Worm (Caenorhabditis elegans) whole organism, young adult: ENCODE measurements around the gene C41C4.9.
A peak's percentile ranks its signal among the peaks of the same experiment; 100 is the strongest.

ENCODE experiments used
- B0035.1 ChIP-seq: sonication (generic microtip); optimal IDR thresholded peaks from 2 replicates; lab custom pipeline; 2016; ENCODE audit warnings: missing genetic modification characterization, mild to moderate bottlenecking, missing compliant biosample characterization, missing genotype, missing genetic modification reagents
- B0261.1 ChIP-seq: sonication (generic microtip); optimal IDR thresholded peaks from 2 replicates; lab custom pipeline; 2016; ENCODE audit warnings: mild to moderate bottlenecking, missing genetic modification characterization, moderate library complexity, missing compliant biosample characterization
- D2030.7 ChIP-seq: fragments of 200-800 bp; sonication (Bioruptor generic); IDR thresholded peaks from 2 replicates; pipeline ENCODE4 v1.3.6; 2022; ENCODE audit warnings: missing genetic modification reagents, missing genetic modification characterization, missing compliant biosample characterization
- F10E7.11 ChIP-seq: sonication (generic microtip); optimal IDR thresholded peaks from 2 replicates; lab custom pipeline; 2017; ENCODE audit warnings: mild to moderate bottlenecking, missing genetic modification characterization, moderate library complexity, missing compliant biosample characterization
- F22D6.2 ChIP-seq: sonication (generic microtip); optimal IDR thresholded peaks from 2 replicates; lab custom pipeline; 2016; ENCODE audit warnings: mild to moderate bottlenecking, missing genetic modification characterization, missing compliant biosample characterization
- F33H1.4 ChIP-seq: fragments of 200-800 bp; sonication (Bioruptor generic); IDR thresholded peaks from 2 replicates; pipeline ENCODE4 v1.3.6; 2022; ENCODE audit warnings: missing genetic modification reagents, missing genetic modification characterization, missing compliant biosample characterization
- F37B4.10 ChIP-seq: fragments of 200-800 bp; sonication (Bioruptor generic); IDR thresholded peaks from 2 replicates; pipeline ENCODE4 v1.3.6; 2022; ENCODE audit warnings: missing genetic modification characterization, missing compliant biosample characterization
- F55B11.4 ChIP-seq: sonication (generic microtip); optimal IDR thresholded peaks from 2 replicates; lab custom pipeline; 2016; ENCODE audit warnings: missing compliant biosample characterization, missing genetic modification characterization, borderline replicate concordance; ENCODE audit not compliant: insufficient read depth
- Y53G8AR.9 ChIP-seq: fragments of 200-800 bp; sonication (Bioruptor generic); conservative IDR thresholded peaks from 2 replicates; pipeline ENCODE4 v1.3.6; 2022; ENCODE audit warnings: missing genetic modification reagents, missing genetic modification characterization, missing compliant biosample characterization
- ZK185.1 ChIP-seq: sonication (generic microtip); optimal IDR thresholded peaks from 2 replicates; lab custom pipeline; 2016; ENCODE audit warnings: mild to moderate bottlenecking, missing genetic modification characterization, missing compliant biosample characterization; ENCODE audit not compliant: poor library complexity, severe bottlenecking
- attf-3 ChIP-seq: fragments of 200-800 bp; sonication (Bioruptor generic); conservative IDR thresholded peaks from 2 replicates; pipeline ENCODE4 v1.3.6; 2022; ENCODE audit warnings: missing genetic modification reagents, missing genetic modification characterization, missing compliant biosample characterization
- attf-6 ChIP-seq: fragments of 200-800 bp; sonication (Bioruptor generic); IDR thresholded peaks from 2 replicates; pipeline ENCODE4 v1.3.6; 2022; ENCODE audit warnings: missing genetic modification reagents, missing genetic modification characterization, missing compliant biosample characterization
- bed-1 ChIP-seq: fragments of 200-800 bp; sonication (Bioruptor generic); IDR thresholded peaks from 2 replicates; pipeline ENCODE4 v1.3.6; 2022; ENCODE audit warnings: missing genetic modification reagents, missing genetic modification characterization, missing compliant biosample characterization
- bed-2 ChIP-seq: fragments of 200-800 bp; sonication (Bioruptor generic); IDR thresholded peaks from 2 replicates; pipeline ENCODE4 v1.3.6; 2022; ENCODE audit warnings: missing genetic modification reagents, missing genetic modification characterization, missing compliant biosample characterization
- ccch-3 ChIP-seq: fragments of 200-800 bp; sonication (Bioruptor generic); optimal IDR thresholded peaks from 2 replicates; lab custom pipeline; 2018; ENCODE audit warnings: mild to moderate bottlenecking, missing genetic modification characterization, missing compliant biosample characterization
- ceh-79 ChIP-seq: sonication (generic microtip); optimal IDR thresholded peaks from 2 replicates; lab custom pipeline; 2017; ENCODE audit warnings: mild to moderate bottlenecking, missing genetic modification characterization, missing compliant biosample characterization
- chd-7 ChIP-seq: sonication (generic microtip); optimal IDR thresholded peaks from 2 replicates; lab custom pipeline; 2016; ENCODE audit warnings: mild to moderate bottlenecking, missing genetic modification characterization, moderate library complexity, missing compliant biosample characterization
- dpff-1 ChIP-seq: sonication (generic microtip); optimal IDR thresholded peaks from 2 replicates; lab custom pipeline; 2017; ENCODE audit warnings: mild to moderate bottlenecking, missing genetic modification characterization, missing compliant biosample characterization
- dpl-1 ChIP-seq: fragments of 150-350 bp; optimal IDR thresholded peaks from 2 replicates; lab custom pipeline; 2014; ENCODE audit warnings: missing biosample characterization, missing genetic modification reagents, missing genetic modification characterization
- efl-1 ChIP-seq: fragments of 150-350 bp; optimal IDR thresholded peaks from 2 replicates; lab custom pipeline; 2014; ENCODE audit warnings: missing biosample characterization, missing genetic modification reagents, missing genetic modification characterization
- egl-44 ChIP-seq: fragments of 200-800 bp; sonication (Bioruptor generic); IDR thresholded peaks from 2 replicates; pipeline ENCODE4 v1.3.6; 2022; ENCODE audit warnings: missing genetic modification reagents, missing genetic modification characterization, missing compliant biosample characterization
- gei-17 ChIP-seq: fragments of 200-800 bp; sonication (Bioruptor generic); optimal IDR thresholded peaks from 2 replicates; lab custom pipeline; 2018; ENCODE audit warnings: mild to moderate bottlenecking, missing genetic modification characterization, missing compliant biosample characterization
- hlh-26 ChIP-seq: fragments of 200-800 bp; sonication (Bioruptor generic); conservative IDR thresholded peaks from 2 replicates; pipeline ENCODE4 v1.3.6; 2022; ENCODE audit warnings: missing genetic modification reagents, missing genetic modification characterization, missing compliant biosample characterization
- hmg-20 ChIP-seq: fragments of 200-800 bp; sonication (Bioruptor generic); IDR thresholded peaks from 2 replicates; pipeline ENCODE4 v1.3.6; 2022; ENCODE audit warnings: missing genetic modification reagents, missing genetic modification characterization, missing compliant biosample characterization
- let-607 ChIP-seq, 2 experiments: fragments of 200-800 bp in 1 of 2; sonication (Bioruptor generic) in 1 of 2; sonication (generic microtip) in 1 of 2; optimal IDR thresholded peaks; 2 replicates each; lab custom pipeline; 2016 to 2018; ENCODE audit warnings: mild to moderate bottlenecking in 2 of 2, missing compliant biosample characterization in 2 of 2, missing genetic modification characterization in 2 of 2, moderate library complexity in 2 of 2, missing genotype in 1 of 2
- lsy-27 ChIP-seq: sonication (generic microtip); optimal IDR thresholded peaks from 2 replicates; lab custom pipeline; 2017; ENCODE audit warnings: missing genetic modification characterization, mild to moderate bottlenecking, missing compliant biosample characterization, antibody characterized with exemption, missing genotype, borderline replicate concordance; ENCODE audit not compliant: insufficient read depth
- madf-8 ChIP-seq: fragments of 200-800 bp; sonication (Bioruptor generic); conservative IDR thresholded peaks from 2 replicates; pipeline ENCODE4 v1.3.6; 2022; ENCODE audit warnings: missing genetic modification reagents, missing genetic modification characterization, missing compliant biosample characterization
- mel-28 ChIP-seq: sonication (generic microtip); optimal IDR thresholded peaks from 2 replicates; lab custom pipeline; 2016; ENCODE audit warnings: borderline replicate concordance, mild to moderate bottlenecking, missing genetic modification characterization, missing compliant biosample characterization
- mes-4 ChIP-seq: sonication (generic microtip); optimal IDR thresholded peaks from 2 replicates; lab custom pipeline; 2016; ENCODE audit warnings: missing genotype, missing genetic modification characterization, missing compliant biosample characterization
- nfya-1 ChIP-seq: sonication (generic microtip); optimal IDR thresholded peaks from 2 replicates; lab custom pipeline; 2017; ENCODE audit warnings: antibody characterized with exemption, missing compliant biosample characterization, missing genetic modification characterization, borderline replicate concordance; ENCODE audit not compliant: insufficient read depth
- nhr-27 ChIP-seq: fragments of 200-800 bp; sonication (Bioruptor generic); optimal IDR thresholded peaks from 2 replicates; lab custom pipeline; 2018; ENCODE audit warnings: mild to moderate bottlenecking, missing genetic modification characterization, moderate library complexity, missing compliant biosample characterization
- nhr-90 ChIP-seq: sonication (generic microtip); optimal IDR thresholded peaks from 2 replicates; lab custom pipeline; 2016; ENCODE audit warnings: missing genotype, mild to moderate bottlenecking, missing genetic modification characterization, missing compliant biosample characterization
- pha-4 ChIP-seq: fragments of 150-350 bp; sonication (generic microtip); optimal IDR thresholded peaks from 2 replicates; lab custom pipeline; 2014; ENCODE audit warnings: missing biosample characterization, missing genetic modification reagents, missing genetic modification characterization
- rcor-1 ChIP-seq: fragments of 200-800 bp; sonication (Bioruptor generic); IDR thresholded peaks from 2 replicates; pipeline ENCODE4 v1.3.6; 2022; ENCODE audit warnings: missing genetic modification reagents, missing genetic modification characterization, missing compliant biosample characterization
- sdz-38 ChIP-seq: sonication (generic microtip); optimal IDR thresholded peaks from 2 replicates; lab custom pipeline; 2016; ENCODE audit warnings: missing genotype, missing genetic modification characterization, missing compliant biosample characterization
- sea-2 ChIP-seq: fragments of 200-800 bp; sonication (Bioruptor generic); IDR thresholded peaks from 2 replicates; pipeline ENCODE4 v1.3.6; 2022; ENCODE audit warnings: missing genetic modification characterization, missing compliant biosample characterization
- snpc-3.4 ChIP-seq: sonication (generic microtip); optimal IDR thresholded peaks from 2 replicates; lab custom pipeline; 2017; ENCODE audit warnings: missing genetic modification characterization, mild to moderate bottlenecking, missing compliant biosample characterization, antibody characterized with exemption, moderate library complexity, missing genotype, missing genetic modification reagents
- snpc-4 ChIP-seq, 5 experiments: fragments of 150-350 bp in 1 of 5; sonication (generic microtip) in 4 of 5; optimal IDR thresholded peaks; 2 replicates each; lab custom pipeline; 2014 to 2018; ENCODE audit warnings: missing genetic modification characterization in 5 of 5, missing biosample characterization in 3 of 5, antibody characterized with exemption in 2 of 5, mild to moderate bottlenecking in 2 of 5, missing compliant biosample characterization in 2 of 5, missing genotype in 2 of 5, moderate library complexity in 2 of 5, missing genetic modification reagents in 1 of 5
- somi-1 ChIP-seq: fragments of 200-800 bp; sonication (Bioruptor generic); optimal IDR thresholded peaks from 2 replicates; lab custom pipeline; 2018; ENCODE audit warnings: mild to moderate bottlenecking, missing genetic modification characterization, missing compliant biosample characterization
- sptf-2 ChIP-seq: fragments of 200-800 bp; sonication (Bioruptor generic); optimal IDR thresholded peaks from 2 replicates; lab custom pipeline; 2018; ENCODE audit warnings: mild to moderate bottlenecking, missing genetic modification characterization, missing compliant biosample characterization
- tbx-9 ChIP-seq: sonication (generic microtip); optimal IDR thresholded peaks from 2 replicates; lab custom pipeline; 2016; ENCODE audit warnings: borderline replicate concordance, missing genetic modification characterization, inconsistent platforms, missing compliant biosample characterization
- tlf-1 ChIP-seq: fragments of 200-800 bp; sonication (Bioruptor generic); optimal IDR thresholded peaks from 2 replicates; lab custom pipeline; 2018; ENCODE audit warnings: mild to moderate bottlenecking, missing genetic modification characterization, missing compliant biosample characterization
- zfh-2 ChIP-seq: fragments of 200-800 bp; sonication (Bioruptor generic); conservative IDR thresholded peaks from 2 replicates; pipeline ENCODE4 v1.3.6; 2022; ENCODE audit warnings: missing genetic modification reagents, missing genetic modification characterization, missing compliant biosample characterization
- zim-3 ChIP-seq: sonication (generic microtip); optimal IDR thresholded peaks from 2 replicates; lab custom pipeline; 2017; ENCODE audit warnings: mild to moderate bottlenecking, missing genetic modification characterization, moderate library complexity, missing compliant biosample characterization
- ztf-22 ChIP-seq: fragments of 200-800 bp; sonication (Bioruptor generic); optimal IDR thresholded peaks from 2 replicates; lab custom pipeline; 2018; ENCODE audit warnings: mild to moderate bottlenecking, missing genetic modification characterization, moderate library complexity, missing compliant biosample characterization
- ztf-3 ChIP-seq: fragments of 200-800 bp; sonication (Bioruptor generic); optimal IDR thresholded peaks from 2 replicates; lab custom pipeline; 2018; ENCODE audit warnings: mild to moderate bottlenecking, missing genetic modification characterization, missing compliant biosample characterization

The C41C4.9 gene

DNA sequence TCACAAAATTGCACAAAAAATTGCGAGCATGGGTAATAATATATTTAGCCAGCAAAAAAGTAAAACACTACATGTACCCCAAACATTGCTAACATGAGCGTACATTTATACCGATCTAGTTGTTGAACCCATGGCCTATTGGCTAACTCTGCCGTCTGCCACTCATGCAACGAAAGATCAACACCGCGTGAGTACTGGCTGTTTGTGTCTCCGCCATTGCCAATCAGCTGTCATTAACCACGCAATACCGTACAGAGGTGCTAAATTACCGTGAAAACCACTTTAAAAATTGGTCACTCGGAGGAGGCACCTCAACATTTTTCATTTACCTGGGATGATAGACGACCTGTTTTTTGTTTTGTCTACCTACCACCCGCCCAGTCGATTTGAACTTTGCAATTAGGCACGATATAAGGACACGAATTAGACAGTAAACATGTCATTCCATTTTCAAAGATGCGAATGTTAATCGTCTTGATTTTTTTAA is 32.1 kb upstream of the C41C4.9 start, which contains the start of gene K02C4.2 (continued):
- TF ChIP-seq tbx-9 (tag; lab: Kevin White, UChicago): peak; percentile 54
- TF ChIP-seq mes-4 (tag; lab: Kevin White, UChicago): peak; percentile 81
- peak; percentile 67 for TF ChIP-seq snpc-4 (GFP tag; optimal IDR thresholded peaks at IDR 0.05; lab: Kevin White, UChicago)
- TF ChIP-seq snpc-4 (tag; optimal IDR thresholded peaks at IDR 0.05; lab: Kevin White, UChicago): peak in 3 of 4 experiments; percentile 71 to 77 (median 72)
- peak; percentile 90 for TF ChIP-seq chd-7 (tag; lab: Kevin White, UChicago)
- TF ChIP-seq somi-1 (GFP tag; lab: Kevin White, UChicago): peak; percentile 74
- TF ChIP-seq hmg-20 (GFP tag; lab: Robert Waterston, UW): peak; percentile 67; the same call in 1 of the 2 replicates
- peak; percentile 86 for TF ChIP-seq ZK185.1
- TF ChIP-seq pha-4 (tag; lab: Kevin White, UChicago): no peak
- TF ChIP-seq F33H1.4: peak; percentile 28; the same call in 1 of the 2 replicates
- no peak for TF ChIP-seq madf-8 (GFP tag; lab: Robert Waterston, UW)
- no peak for TF ChIP-seq bed-1 (GFP tag; lab: Robert Waterston, UW)
- no peak; the same call in 1 of the 2 replicates for TF ChIP-seq attf-3 (GFP tag; lab: Robert Waterston, UW)
- no peak for TF ChIP-seq ccch-3 (GFP tag; lab: Kevin White, UChicago)
- peak; percentile 73 for TF ChIP-seq nhr-27 (tag; lab: Kevin White, UChicago)
- TF ChIP-seq F22D6.2 (tag; lab: Kevin White, UChicago): no peak
- TF ChIP-seq F37B4.10: 0 out of 2 replicates have a peak, but pooled peaks have one; percentile 35
- TF ChIP-seq F55B11.4: no peak
- TF ChIP-seq rcor-1 (GFP tag; lab: Robert Waterston, UW): peak; percentile 77
- TF ChIP-seq bed-2 (GFP tag; lab: Robert Waterston, UW): no peak
- TF ChIP-seq ztf-22: peak; percentile 44
- no peak for TF ChIP-seq mel-28 (tag; lab: Kevin White, UChicago)
- peak; percentile 69 for TF ChIP-seq ztf-3
- TF ChIP-seq attf-6: no peak
- peak; percentile 89 for TF ChIP-seq zim-3
- TF ChIP-seq efl-1 (GFP tag; lab: Kevin White, UChicago): no peak
- no peak for TF ChIP-seq nfya-1 (tag; lab: Kevin White, UChicago)
- no peak for TF ChIP-seq sdz-38 (tag; lab: Kevin White, UChicago)
- peak; percentile 73 for TF ChIP-seq sptf-2
- no peak for TF ChIP-seq F10E7.11
- peak; percentile 19 for TF ChIP-seq B0035.1 (tag; lab: Kevin White, UChicago)
- 0 out of 2 replicates have a peak, but pooled peaks have one; percentile 58 for TF ChIP-seq sea-2 (GFP tag; lab: Robert Waterston, UW)
- no peak for TF ChIP-seq lsy-27 (tag; lab: Kevin White, UChicago)
- TF ChIP-seq nhr-90 (tag; lab: Kevin White, UChicago): peak; percentile 91
- TF ChIP-seq egl-44 (GFP tag; lab: Robert Waterston, UW): peak; percentile 71; the same call in 1 of the 2 replicates
- TF ChIP-seq B0261.1 (tag; lab: Kevin White, UChicago): peak; percentile 84
- TF ChIP-seq hlh-26 (GFP tag; lab: Robert Waterston, UW): no peak
- peak; percentile 55 for TF ChIP-seq D2030.7
- no peak for TF ChIP-seq zfh-2
- peak; percentile 37 for TF ChIP-seq dpl-1
- peak; percentile 75 for TF ChIP-seq tlf-1
- TF ChIP-seq dpff-1 (tag; lab: Kevin White, UChicago): no peak
- peak; percentile 56 for TF ChIP-seq ceh-79
- TF ChIP-seq Y53G8AR.9 (GFP tag; lab: Robert Waterston, UW): peak; percentile 71
- TF ChIP-seq gei-17 (GFP tag; lab: Kevin White, UChicago): no peak
- peak; percentile 82 for TF ChIP-seq snpc-3.4
- peak; percentile 61 to 72 for TF ChIP-seq let-607 (tag; optimal IDR thresholded peaks at IDR 0.05; lab: Kevin White, UChicago)
